Fruit fly (Drosophila melanogaster) whole organism, embryonic: ENCODE data around the gene CG18265.

Experiments
- Asciz ChIP-seq: fragments of 200-800 bp; sonication (Bioruptor generic); optimal IDR thresholded peaks from 2 replicates; lab custom pipeline; 2017; ENCODE audit warnings: missing biosample characterization, mild to moderate bottlenecking, missing genetic modification characterization, missing genetic modification reagents
- CG1024 ChIP-seq: fragments of 200-800 bp; sonication (Bioruptor generic); IDR thresholded peaks from 2 replicates; pipeline ENCODE4 v1.3.6; 2022; ENCODE audit warnings: missing biosample characterization, missing genetic modification characterization
- CG10959 ChIP-seq: fragments of 200-800 bp; sonication (Bioruptor generic); IDR thresholded peaks from 2 replicates; pipeline ENCODE4 v1.3.6; 2022; ENCODE audit warnings: missing biosample characterization, missing genetic modification characterization
- CG12104 ChIP-seq: fragments of 200-800 bp; sonication (Bioruptor generic); optimal IDR thresholded peaks from 3 replicates; lab custom pipeline; 2016; ENCODE audit warnings: missing biosample characterization, missing genetic modification characterization
- CG15601 ChIP-seq: fragments of 200-800 bp; sonication (Bioruptor generic); optimal IDR thresholded peaks from 3 replicates; lab custom pipeline; 2019; ENCODE audit warnings: missing biosample characterization, mild to moderate bottlenecking, missing genetic modification characterization, moderate library complexity
- CG1603 ChIP-seq: fragments of 200-800 bp; sonication (Bioruptor generic); optimal IDR thresholded peaks from 2 replicates; lab custom pipeline; 2019; ENCODE audit warnings: missing biosample characterization, mild to moderate bottlenecking, missing genetic modification characterization, moderate library complexity
- CG17328 ChIP-seq: fragments of 200-800 bp; sonication (Bioruptor generic); IDR thresholded peaks from 2 replicates; pipeline ENCODE4 v1.3.6; 2022; ENCODE audit warnings: missing biosample characterization, missing genetic modification characterization
- CG17385 ChIP-seq: fragments of 200-800 bp; sonication (Bioruptor generic); optimal IDR thresholded peaks from 3 replicates; lab custom pipeline; 2018; ENCODE audit warnings: missing biosample characterization, mild to moderate bottlenecking, missing genetic modification characterization
- CG18476 ChIP-seq: fragments of 200-800 bp; sonication (Bioruptor generic); optimal IDR thresholded peaks from 2 replicates; lab custom pipeline; 2016; ENCODE audit warnings: missing biosample characterization, mild to moderate bottlenecking, missing genetic modification characterization
- CG2199 ChIP-seq: fragments of 200-800 bp; sonication (Bioruptor generic); IDR thresholded peaks from 3 replicates; pipeline ENCODE4 v1.3.6; 2022; ENCODE audit warnings: missing biosample characterization, missing genetic modification characterization
- CG3726 ChIP-seq: fragments of 200-800 bp; sonication (Bioruptor generic); IDR thresholded peaks from 3 replicates; pipeline ENCODE4, ENCODE4 v1.3.6; 2022; ENCODE audit warnings: missing biosample characterization, missing genetic modification characterization
- CG3847 ChIP-seq: fragments of 200-800 bp; sonication (Bioruptor generic); IDR thresholded peaks from 2 replicates; pipeline ENCODE4 v1.3.6; 2022; ENCODE audit warnings: missing biosample characterization, missing genetic modification characterization
- CG7357 ChIP-seq: fragments of 200-800 bp; sonication (Bioruptor generic); IDR thresholded peaks from 3 replicates; pipeline ENCODE4 v1.3.6; 2022; ENCODE audit warnings: missing biosample characterization, missing genetic modification characterization
- CG8924 ChIP-seq: fragments of 200-800 bp; optimal IDR thresholded peaks from 3 replicates; lab custom pipeline; 2019; ENCODE audit warnings: missing biosample characterization, mild to moderate bottlenecking, missing genetic modification characterization, moderate library complexity
- D ChIP-seq, 2 experiments: fragments of 200-800 bp in 1 of 2; fragments of >200 bp in 1 of 2; sonication (Bioruptor generic) in 1 of 2; optimal IDR thresholded peaks; 2 replicates in 1 of 2; 3 replicates in 1 of 2; lab custom pipeline; 2017; ENCODE audit warnings: mild to moderate bottlenecking in 1 of 2, missing biosample characterization in 1 of 2, missing genetic modification characterization in 1 of 2, missing genetic modification reagents in 1 of 2
- E2f1 ChIP-seq: fragments of 200-800 bp; sonication (Bioruptor generic); IDR thresholded peaks from 2 replicates; pipeline ENCODE4 v1.3.6; 2022; ENCODE audit warnings: missing biosample characterization, missing genetic modification characterization
- GATAe ChIP-seq: fragments of 200-800 bp; sonication (Bioruptor generic); conservative IDR thresholded peaks from 2 replicates; pipeline ENCODE4 v1.3.6; 2022; ENCODE audit warnings: missing biosample characterization, missing genetic modification characterization
- Med ChIP-seq: fragments of 200-800 bp; sonication (Bioruptor generic); peaks from one replicate; lab custom pipeline; 2016; ENCODE audit warnings: missing biosample characterization, missing genetic modification characterization, mild to moderate bottlenecking, inconsistent platforms, moderate library complexity
- NC2α ChIP-seq: fragments of 200-800 bp; sonication (Bioruptor generic); optimal IDR thresholded peaks from 2 replicates; lab custom pipeline; 2016; ENCODE audit warnings: missing biosample characterization, missing genetic modification characterization
- Nf-YA ChIP-seq: fragments of 200-800 bp; sonication (Bioruptor generic); IDR thresholded peaks from 2 replicates; pipeline ENCODE4 v1.3.6; 2022; ENCODE audit warnings: missing biosample characterization, missing genetic modification characterization
- Oli ChIP-seq: fragments of 200-800 bp; sonication (Bioruptor generic); optimal IDR thresholded peaks from 2 replicates; lab custom pipeline; 2018; ENCODE audit warnings: missing biosample characterization, mild to moderate bottlenecking, missing genetic modification characterization, moderate library complexity
- Side ChIP-seq: fragments of 200-800 bp; sonication (Bioruptor generic); optimal IDR thresholded peaks from 2 replicates; lab custom pipeline; 2016; ENCODE audit warnings: missing biosample characterization, missing genetic modification characterization
- Spps ChIP-seq: fragments of 200-800 bp; sonication (Bioruptor generic); optimal IDR thresholded peaks from 2 replicates; lab custom pipeline; 2018; ENCODE audit warnings: missing biosample characterization, mild to moderate bottlenecking, missing genetic modification characterization
- abd-A ChIP-seq: fragments of 200-800 bp; sonication (Bioruptor generic); optimal IDR thresholded peaks from 3 replicates; lab custom pipeline; 2019; ENCODE audit warnings: missing biosample characterization, mild to moderate bottlenecking, missing genetic modification characterization, moderate library complexity
- ato ChIP-seq: fragments of 200-800 bp; sonication (Bioruptor generic); IDR thresholded peaks from 2 replicates; pipeline ENCODE4 v1.3.6; 2022; ENCODE audit warnings: missing biosample characterization, missing genetic modification characterization; ENCODE audit not compliant: partially characterized antibody
- cg ChIP-seq: fragments of 200-800 bp; sonication (Bioruptor generic); optimal IDR thresholded peaks from 3 replicates; lab custom pipeline; 2019; ENCODE audit warnings: missing biosample characterization, mild to moderate bottlenecking, missing genetic modification characterization, moderate library complexity
- chif ChIP-seq, 2 experiments: fragments of 200-800 bp; sonication (Bioruptor generic); optimal IDR thresholded peaks; 3 replicates each; lab custom pipeline; 2016; ENCODE audit warnings: missing biosample characterization in 2 of 2, missing genetic modification characterization in 2 of 2
- crol ChIP-seq: fragments of 200-800 bp; sonication (Bioruptor generic); IDR thresholded peaks from 2 replicates; pipeline ENCODE4 v1.3.6; 2022; ENCODE audit warnings: missing biosample characterization, missing genetic modification characterization
- esg ChIP-seq: fragments of 200-800 bp; sonication (Bioruptor generic); conservative IDR thresholded peaks from 2 replicates; pipeline ENCODE4 v1.3.6; 2022; ENCODE audit warnings: missing biosample characterization, missing genetic modification characterization
- exex ChIP-seq: fragments of 200-800 bp; sonication (Bioruptor generic); optimal IDR thresholded peaks from 4 replicates; lab custom pipeline; 2018; ENCODE audit warnings: missing biosample characterization, mild to moderate bottlenecking, missing genetic modification characterization, moderate library complexity
- grau ChIP-seq: fragments of 200-800 bp; optimal IDR thresholded peaks from 3 replicates; lab custom pipeline; 2019; ENCODE audit warnings: missing biosample characterization, mild to moderate bottlenecking, missing genetic modification characterization, moderate library complexity
- hkb ChIP-seq, 2 experiments: fragments of 200-800 bp in 1 of 2; fragments of >200 bp in 1 of 2; sonication (Bioruptor generic) in 1 of 2; IDR thresholded peaks in 1 of 2; optimal IDR thresholded peaks in 1 of 2; 2 replicates each; pipeline versions ENCODE4 v1.3.6 to Lab custom; 2017 to 2022; ENCODE audit warnings: missing biosample characterization in 1 of 2, missing genetic modification characterization in 1 of 2
- knrl ChIP-seq: fragments of 200-800 bp; sonication (Bioruptor generic); IDR thresholded peaks from 3 replicates; pipeline ENCODE4 v1.3.6; 2022; ENCODE audit warnings: missing biosample characterization, missing genetic modification characterization; ENCODE audit not compliant: partially characterized antibody
- lov ChIP-seq, 2 experiments: fragments of 200-800 bp in 1 of 2; fragments of >200 bp in 1 of 2; sonication (Bioruptor generic) in 1 of 2; IDR thresholded peaks in 1 of 2; optimal IDR thresholded peaks in 1 of 2; 2 replicates in 1 of 2; 3 replicates in 1 of 2; pipeline versions ENCODE4 v1.3.6 to Lab custom; 2017 to 2022; ENCODE audit warnings: missing biosample characterization in 1 of 2, missing genetic modification characterization in 1 of 2
- oc ChIP-seq: fragments of 200-800 bp; sonication (Bioruptor generic); optimal IDR thresholded peaks from 2 replicates; lab custom pipeline; 2018; ENCODE audit warnings: missing biosample characterization, mild to moderate bottlenecking, missing genetic modification characterization, moderate library complexity
- onecut ChIP-seq: fragments of 200-800 bp; sonication (Bioruptor generic); IDR thresholded peaks from 2 replicates; pipeline ENCODE4 v1.3.6; 2022; ENCODE audit warnings: missing biosample characterization, missing genetic modification characterization
- org-1 ChIP-seq: fragments of 200-800 bp; sonication (Bioruptor generic); optimal IDR thresholded peaks from 2 replicates; lab custom pipeline; 2017; ENCODE audit warnings: missing biosample characterization, missing genetic modification characterization
- p53 ChIP-seq: fragments of 200-800 bp; sonication (Bioruptor generic); optimal IDR thresholded peaks from 2 replicates; lab custom pipeline; 2016; ENCODE audit warnings: missing biosample characterization, missing genetic modification characterization
- phol ChIP-seq: fragments of 200-800 bp; sonication (Bioruptor generic); optimal IDR thresholded peaks from 3 replicates; lab custom pipeline; 2018; ENCODE audit warnings: missing biosample characterization, mild to moderate bottlenecking, missing genetic modification characterization, moderate library complexity
- schlank ChIP-seq: fragments of 200-800 bp; sonication (Bioruptor generic); optimal IDR thresholded peaks from 2 replicates; lab custom pipeline; 2018; ENCODE audit warnings: missing biosample characterization, mild to moderate bottlenecking, missing genetic modification characterization
- unpg ChIP-seq: fragments of 200-800 bp; sonication (Bioruptor generic); optimal IDR thresholded peaks from 3 replicates; lab custom pipeline; 2018; ENCODE audit warnings: missing biosample characterization, mild to moderate bottlenecking, missing genetic modification characterization, moderate library complexity
- wek ChIP-seq: fragments of 200-800 bp; sonication (Bioruptor generic); optimal IDR thresholded peaks from 3 replicates; lab custom pipeline; 2018; ENCODE audit warnings: missing biosample characterization, mild to moderate bottlenecking, missing genetic modification characterization, moderate library complexity
- zen2 ChIP-seq: fragments of 200-800 bp; sonication (Bioruptor generic); IDR thresholded peaks from 3 replicates; pipeline ENCODE4 v1.3.6; 2022; ENCODE audit warnings: missing biosample characterization, missing genetic modification characterization; ENCODE audit not compliant: partially characterized antibody

CG18265 gene

dm6 chr3L:17461369-17462012 is 22.3 kb downstream of the CG18265 start (continued):
- TF ChIP-seq schlank (tag; lab: Kevin White, UChicago) (no peak), GATAe (GFP tag; lab: Robert Waterston, UW) (no peak), Nf-YA (GFP tag; lab: Robert Waterston, UW) (no peak), CG17385 (GFP tag; lab: Kevin White, UChicago) (no peak), CG15601 (tag; lab: Kevin White, UChicago) (no peak), org-1 (no peak), grau (peak; percentile 33), esg (GFP tag; lab: Robert Waterston, UW) (no peak), CG10959 (GFP tag; lab: Robert Waterston, UW) (no peak), phol (no peak), CG17328 (GFP tag; lab: Robert Waterston, UW) (no peak), hkb (optimal IDR thresholded peaks at IDR 0.05; lab: Kevin White, UChicago) (no peak), hkb (GFP tag; IDR thresholded peaks at IDR 0.05; lab: Robert Waterston, UW) (peak; percentile 18; the same call in 1 of the 2 replicates), unpg (peak; percentile 0), CG3847 (GFP tag; lab: Robert Waterston, UW) (no peak), CG2199 (no peak), zen2 (GFP tag; lab: Robert Waterston, UW) (no peak), CG7357 (GFP tag; lab: Robert Waterston, UW) (no peak), CG1024 (no peak), knrl (GFP tag; lab: Robert Waterston, UW) (no peak), wek (GFP tag; lab: Kevin White, UChicago) (no peak), NC2α (GFP tag; lab: Kevin White, UChicago) (no peak), CG8924 (tag; lab: Kevin White, UChicago) (no peak), exex (tag; lab: Kevin White, UChicago) (no peak), ato (GFP tag; lab: Robert Waterston, UW) (no peak), CG3726 (no peak), Side (GFP tag; lab: Kevin White, UChicago) (no peak), p53 (no peak), Asciz (GFP tag; lab: Kevin White, UChicago) (no peak), CG12104 (GFP tag; lab: Kevin White, UChicago) (no peak), lov (optimal IDR thresholded peaks at IDR 0.05; lab: Kevin White, UChicago) (no peak), lov (GFP tag; IDR thresholded peaks at IDR 0.05; lab: Robert Waterston, UW) (no peak)

dm6 chr3L:17462474-17462873 is 23.3 kb downstream of the CG18265 start:
- TF ChIP-seq cg (GFP tag; lab: Kevin White, UChicago), result peak; percentile 43
- no peak for TF ChIP-seq chif (GFP tag; optimal IDR thresholded peaks at IDR 0.05; lab: Kevin White, UChicago)
- TF ChIP-seq D (optimal IDR thresholded peaks at IDR 0.05; lab: Kevin White, UChicago), result no peak
- no peak for TF ChIP-seq D (GFP tag; optimal IDR thresholded peaks at IDR 0.05; lab: Kevin White, UChicago)
- 0 out of 2 replicates have a peak, but pooled peaks have one; percentile 14 for TF ChIP-seq crol (GFP tag; lab: Robert Waterston, UW)
- TF ChIP-seq Med (GFP tag; lab: Kevin White, UChicago), result peak; percentile 55
- TF ChIP-seq abd-A (tag; lab: Kevin White, UChicago), result peak; percentile 57
- TF ChIP-seq CG18476 (GFP tag; lab: Kevin White, UChicago), result no peak
- TF ChIP-seq Oli, result no peak
- no peak for TF ChIP-seq Spps (tag; lab: Kevin White, UChicago)
- TF ChIP-seq CG1603, result no peak
- no peak for TF ChIP-seq E2f1 (GFP tag; lab: Robert Waterston, UW)
- TF ChIP-seq onecut, result no peak
- TF ChIP-seq oc (tag; lab: Kevin White, UChicago), result peak; percentile 15
